Fruit fly (Drosophila melanogaster) whole organism, embryonic: ENCODE data around the gene CG33986.

ENCODE experiments used
- Adf1 ChIP-seq: fragments of 200-800 bp; sonication (Bioruptor generic); IDR thresholded peaks from 2 replicates; pipeline ENCODE4 v1.3.6; 2022; ENCODE audit warnings: missing biosample characterization, missing genetic modification characterization
- C15 ChIP-seq: fragments of 200-800 bp; sonication (Bioruptor generic); IDR thresholded peaks from 3 replicates; pipeline ENCODE4 v1.3.6; 2022; ENCODE audit warnings: missing biosample characterization, missing genetic modification characterization
- CG1024 ChIP-seq: fragments of 200-800 bp; sonication (Bioruptor generic); IDR thresholded peaks from 2 replicates; pipeline ENCODE4 v1.3.6; 2022; ENCODE audit warnings: missing biosample characterization, missing genetic modification characterization
- CG10959 ChIP-seq: fragments of 200-800 bp; sonication (Bioruptor generic); IDR thresholded peaks from 2 replicates; pipeline ENCODE4 v1.3.6; 2022; ENCODE audit warnings: missing biosample characterization, missing genetic modification characterization
- CG11093 ChIP-seq: fragments of 200-800 bp; sonication (Bioruptor generic); IDR thresholded peaks from 3 replicates; pipeline ENCODE4 v1.3.6; 2022; ENCODE audit warnings: missing biosample characterization, missing genetic modification characterization
- CG11398 ChIP-seq: fragments of 200-800 bp; sonication (Bioruptor generic); optimal IDR thresholded peaks from 2 replicates; lab custom pipeline; 2016; ENCODE audit warnings: missing biosample characterization, missing genetic modification characterization
- CG11456 ChIP-seq: fragments of 200-800 bp; sonication (Bioruptor generic); IDR thresholded peaks from 3 replicates; pipeline ENCODE4 v1.3.6; 2022; ENCODE audit warnings: missing biosample characterization, missing genetic modification characterization
- CG13123 ChIP-seq: fragments of 200-800 bp; sonication (Bioruptor generic); optimal IDR thresholded peaks from 2 replicates; lab custom pipeline; 2016; ENCODE audit warnings: missing biosample characterization, missing genetic modification characterization
- CG1529 ChIP-seq: fragments of 200-800 bp; sonication (Bioruptor generic); optimal IDR thresholded peaks from 3 replicates; lab custom pipeline; 2018; ENCODE audit warnings: missing biosample characterization, missing genetic modification characterization
- CG16779 ChIP-seq: fragments of 200-800 bp; sonication (Bioruptor generic); IDR thresholded peaks from 2 replicates; pipeline ENCODE4 v1.3.6; 2022; ENCODE audit warnings: missing biosample characterization, missing genetic modification characterization
- CG17802 ChIP-seq: fragments of 200-800 bp; sonication (Bioruptor generic); optimal IDR thresholded peaks from 2 replicates; lab custom pipeline; 2018; ENCODE audit warnings: missing biosample characterization, mild to moderate bottlenecking, missing genetic modification characterization, moderate library complexity
- CG1832 ChIP-seq: fragments of 200-800 bp; sonication (Bioruptor generic); optimal IDR thresholded peaks from 2 replicates; lab custom pipeline; 2017; ENCODE audit warnings: missing biosample characterization, mild to moderate bottlenecking, missing genetic modification characterization, inconsistent platforms
- CG2129 ChIP-seq: fragments of 200-800 bp; sonication (Bioruptor generic); IDR thresholded peaks from 2 replicates; pipeline ENCODE4 v1.3.6; 2022; ENCODE audit warnings: missing biosample characterization, missing genetic modification characterization; ENCODE audit not compliant: partially characterized antibody
- CG2678 ChIP-seq: fragments of 200-800 bp; sonication (Bioruptor generic); optimal IDR thresholded peaks from 3 replicates; lab custom pipeline; 2019; ENCODE audit warnings: missing biosample characterization, mild to moderate bottlenecking, missing genetic modification characterization, moderate library complexity
- CG34224 ChIP-seq: fragments of 200-800 bp; sonication (Bioruptor generic); IDR thresholded peaks from 3 replicates; pipeline ENCODE4 v1.3.6; 2022; ENCODE audit warnings: missing biosample characterization, missing genetic modification characterization; ENCODE audit not compliant: partially characterized antibody
- CG4360 ChIP-seq: fragments of 200-800 bp; sonication (Bioruptor generic); IDR thresholded peaks from 2 replicates; pipeline ENCODE4 v1.3.6; 2022; ENCODE audit warnings: missing biosample characterization, missing genetic modification characterization
- CG8924 ChIP-seq: fragments of 200-800 bp; optimal IDR thresholded peaks from 3 replicates; lab custom pipeline; 2019; ENCODE audit warnings: missing biosample characterization, mild to moderate bottlenecking, missing genetic modification characterization, moderate library complexity
- CG9797 ChIP-seq: fragments of 200-800 bp; sonication (Bioruptor generic); optimal IDR thresholded peaks from 3 replicates; lab custom pipeline; 2018; ENCODE audit warnings: missing biosample characterization, mild to moderate bottlenecking, missing genetic modification characterization
- Dip2 ChIP-seq: fragments of 200-800 bp; sonication (Bioruptor generic); IDR thresholded peaks from 2 replicates; pipeline ENCODE4 v1.3.6; 2022; ENCODE audit warnings: missing biosample characterization, missing genetic modification characterization
- Doc2 ChIP-seq: fragments of 200-800 bp; sonication (Bioruptor generic); IDR thresholded peaks from 2 replicates; pipeline ENCODE4 v1.3.6; 2022; ENCODE audit warnings: missing biosample characterization, missing genetic modification characterization
- Dref ChIP-seq: fragments of 200-800 bp; sonication (Bioruptor generic); IDR thresholded peaks from 2 replicates; pipeline ENCODE4 v1.3.6; 2022; ENCODE audit warnings: missing biosample characterization, missing genetic modification characterization
- ERR ChIP-seq: fragments of 200-800 bp; sonication (Bioruptor generic); optimal IDR thresholded peaks from 2 replicates; lab custom pipeline; 2016; ENCODE audit warnings: missing biosample characterization, missing genetic modification characterization
- Elba2 ChIP-seq: fragments of 200-800 bp; sonication (Bioruptor generic); optimal IDR thresholded peaks from 3 replicates; lab custom pipeline; 2016; ENCODE audit warnings: missing biosample characterization, missing genetic modification characterization
- Ets97D ChIP-seq: fragments of 200-800 bp; sonication (Bioruptor generic); optimal IDR thresholded peaks from 3 replicates; lab custom pipeline; 2016; ENCODE audit warnings: missing biosample characterization, missing genetic modification characterization
- Fer3 ChIP-seq: fragments of 200-800 bp; sonication (Bioruptor generic); optimal IDR thresholded peaks from 2 replicates; lab custom pipeline; 2018; ENCODE audit warnings: missing biosample characterization, mild to moderate bottlenecking, missing genetic modification characterization, moderate library complexity
- HLH54F ChIP-seq: fragments of 200-800 bp; sonication (Bioruptor generic); optimal IDR thresholded peaks from 3 replicates; lab custom pipeline; 2016; ENCODE audit warnings: missing biosample characterization, missing genetic modification characterization
- Hmr ChIP-seq: fragments of 200-800 bp; sonication (Bioruptor generic); optimal IDR thresholded peaks from 3 replicates; lab custom pipeline; 2017; ENCODE audit warnings: mild to moderate bottlenecking, missing biosample characterization, missing genetic modification reagents, missing genetic modification characterization
- Mes4 ChIP-seq: fragments of 200-800 bp; sonication (Bioruptor generic); optimal IDR thresholded peaks from 2 replicates; lab custom pipeline; 2016; ENCODE audit warnings: missing biosample characterization, missing genetic modification characterization
- Oli ChIP-seq: fragments of 200-800 bp; sonication (Bioruptor generic); optimal IDR thresholded peaks from 2 replicates; lab custom pipeline; 2018; ENCODE audit warnings: missing biosample characterization, mild to moderate bottlenecking, missing genetic modification characterization, moderate library complexity
- PHDP ChIP-seq: fragments of 200-800 bp; sonication (Bioruptor generic); optimal IDR thresholded peaks from 3 replicates; lab custom pipeline; 2018; ENCODE audit warnings: missing biosample characterization, mild to moderate bottlenecking, missing genetic modification characterization, moderate library complexity
- Ravus ChIP-seq: fragments of 200-800 bp; sonication (Bioruptor generic); IDR thresholded peaks from 2 replicates; pipeline ENCODE4 v1.3.6; 2022; ENCODE audit warnings: missing biosample characterization, missing genetic modification characterization
- Scr ChIP-seq: fragments of 200-800 bp; sonication (Bioruptor generic); IDR thresholded peaks from 2 replicates; pipeline ENCODE4 v1.3.6; 2022; ENCODE audit warnings: missing biosample characterization, missing genetic modification characterization; ENCODE audit not compliant: partially characterized antibody
- Stat92E ChIP-seq, 3 experiments: fragments of >200 bp in 2 of 3; fragments of 200-800 bp in 1 of 3; sonication (Bioruptor generic) in 1 of 3; optimal IDR thresholded peaks; 2 replicates each; lab custom pipeline; 2017 to 2019; ENCODE audit warnings: missing biosample characterization in 3 of 3, missing genetic modification characterization in 3 of 3, mild to moderate bottlenecking in 1 of 3, moderate library complexity in 1 of 3
- YL-1 ChIP-seq: fragments of 200-800 bp; sonication (Bioruptor generic); optimal IDR thresholded peaks from 3 replicates; lab custom pipeline; 2017; ENCODE audit warnings: missing biosample characterization, mild to moderate bottlenecking, missing genetic modification characterization
- ato ChIP-seq: fragments of 200-800 bp; sonication (Bioruptor generic); IDR thresholded peaks from 2 replicates; pipeline ENCODE4 v1.3.6; 2022; ENCODE audit warnings: missing biosample characterization, missing genetic modification characterization; ENCODE audit not compliant: partially characterized antibody
- az2 ChIP-seq: fragments of 200-800 bp; sonication (Bioruptor generic); optimal IDR thresholded peaks from 3 replicates; lab custom pipeline; 2016; ENCODE audit warnings: missing biosample characterization, missing genetic modification characterization
- cato ChIP-seq: fragments of 200-800 bp; sonication (Bioruptor generic); optimal IDR thresholded peaks from 2 replicates; lab custom pipeline; 2016; ENCODE audit warnings: missing biosample characterization, missing genetic modification characterization, borderline replicate concordance
- chm ChIP-seq: fragments of 200-800 bp; sonication (Bioruptor generic); IDR thresholded peaks from 2 replicates; pipeline ENCODE4 v1.3.6; 2022; ENCODE audit warnings: missing biosample characterization, missing genetic modification characterization
- cwo ChIP-seq: fragments of 200-800 bp; sonication (Bioruptor generic); optimal IDR thresholded peaks from 3 replicates; lab custom pipeline; 2017; ENCODE audit warnings: missing biosample characterization, missing genetic modification characterization, mild to moderate bottlenecking, moderate library complexity, missing genetic modification reagents
- disco-r ChIP-seq: fragments of 200-800 bp; sonication (Bioruptor generic); optimal IDR thresholded peaks from 2 replicates; lab custom pipeline; 2016; ENCODE audit warnings: missing biosample characterization, missing genetic modification characterization
- dmrt99B ChIP-seq: fragments of 200-800 bp; sonication (Bioruptor generic); optimal IDR thresholded peaks from 2 replicates; lab custom pipeline; 2018; ENCODE audit warnings: missing biosample characterization, mild to moderate bottlenecking, missing genetic modification characterization, moderate library complexity
- gt ChIP-seq: fragments of 200-800 bp; sonication (Bioruptor generic); IDR thresholded peaks from 2 replicates; pipeline ENCODE4 v1.3.6; 2022; ENCODE audit warnings: missing biosample characterization, missing genetic modification characterization
- jigr1 ChIP-seq: fragments of 200-800 bp; sonication (Bioruptor generic); IDR thresholded peaks from 3 replicates; pipeline ENCODE4 v1.3.6; 2022; ENCODE audit warnings: missing biosample characterization, missing genetic modification characterization
- kah ChIP-seq: fragments of 200-800 bp; sonication (Bioruptor generic); optimal IDR thresholded peaks from 2 replicates; lab custom pipeline; 2018; ENCODE audit warnings: missing biosample characterization, mild to moderate bottlenecking, missing genetic modification characterization
- kay ChIP-seq: fragments of 200-800 bp; sonication (Bioruptor generic); optimal IDR thresholded peaks from 2 replicates; lab custom pipeline; 2016; ENCODE audit warnings: missing biosample characterization, missing genetic modification characterization
- nerfin-2 ChIP-seq: fragments of 200-800 bp; sonication (Bioruptor generic); IDR thresholded peaks from 2 replicates; pipeline ENCODE4 v1.3.6; 2022; ENCODE audit warnings: missing biosample characterization, missing genetic modification characterization; ENCODE audit not compliant: partially characterized antibody
- onecut ChIP-seq: fragments of 200-800 bp; sonication (Bioruptor generic); IDR thresholded peaks from 2 replicates; pipeline ENCODE4 v1.3.6; 2022; ENCODE audit warnings: missing biosample characterization, missing genetic modification characterization
- pzg ChIP-seq: fragments of 200-800 bp; sonication (Bioruptor generic); optimal IDR thresholded peaks from 3 replicates; lab custom pipeline; 2018; ENCODE audit warnings: missing biosample characterization, mild to moderate bottlenecking, missing genetic modification characterization, moderate library complexity
- tap ChIP-seq: fragments of 200-800 bp; optimal IDR thresholded peaks from 3 replicates; lab custom pipeline; 2019; ENCODE audit warnings: missing biosample characterization, mild to moderate bottlenecking, missing genetic modification characterization, moderate library complexity
- trh ChIP-seq: fragments of 200-800 bp; sonication (Bioruptor generic); optimal IDR thresholded peaks from 2 replicates; lab custom pipeline; 2016; ENCODE audit warnings: missing biosample characterization, missing genetic modification characterization

The CG33986 gene

dm6 chr3L:15566484-15566955 is 41.5 kb upstream of the CG33986 start (continued):
- TF ChIP-seq cato (no peak), kah (GFP tag; lab: Kevin White, UChicago) (peak; percentile 70), Adf1 (GFP tag; lab: Robert Waterston, UW) (peak; percentile 31; the same call in 1 of the 2 replicates), Mes4 (GFP tag; lab: Kevin White, UChicago) (peak; percentile 75), gt (GFP tag; lab: Robert Waterston, UW) (no peak), CG1832 (no peak), CG4360 (GFP tag; lab: Robert Waterston, UW) (no peak; the same call in 1 of the 2 replicates), Ets97D (GFP tag; lab: Kevin White, UChicago) (no peak), chm (peak; percentile 73), YL-1 (GFP tag; lab: Kevin White, UChicago) (peak; percentile 19), Dip2 (GFP tag; lab: Robert Waterston, UW) (no peak), Elba2 (GFP tag; lab: Kevin White, UChicago) (no peak), Fer3 (tag; lab: Kevin White, UChicago) (peak; percentile 73), HLH54F (GFP tag; lab: Kevin White, UChicago) (no peak), kay (GFP tag; lab: Kevin White, UChicago) (no peak), CG11398 (GFP tag; lab: Kevin White, UChicago) (peak; percentile 61), CG1024 (GFP tag; lab: Robert Waterston, UW) (no peak), CG11456 (0 out of 3 replicates have a peak, but pooled peaks have one; percentile 67), tap (tag; lab: Kevin White, UChicago) (no peak), Ravus (GFP tag; lab: Robert Waterston, UW) (no peak), CG10959 (GFP tag; lab: Robert Waterston, UW) (no peak), Doc2 (no peak), CG2129 (no peak), trh (no peak), Scr (no peak), cwo (peak; percentile 78), CG2678 (tag; lab: Kevin White, UChicago) (no peak), CG1529 (GFP tag; lab: Kevin White, UChicago) (peak; percentile 71), CG8924 (tag; lab: Kevin White, UChicago) (peak; percentile 64), CG9797 (no peak), dmrt99B (no peak), az2 (no peak), ERR (GFP tag; lab: Kevin White, UChicago) (peak; percentile 7), disco-r (GFP tag; lab: Kevin White, UChicago) (peak; percentile 2), onecut (GFP tag; lab: Robert Waterston, UW) (peak; percentile 67), nerfin-2 (GFP tag; lab: Robert Waterston, UW) (no peak), PHDP (tag; lab: Kevin White, UChicago) (peak; percentile 75), C15 (GFP tag; lab: Robert Waterston, UW) (no peak), CG16779 (peak; percentile 22; the same call in 1 of the 2 replicates), pzg (GFP tag; lab: Kevin White, UChicago) (no peak), Hmr (peak; percentile 91), CG13123 (GFP tag; lab: Kevin White, UChicago) (peak; percentile 10), Stat92E (GFP tag; optimal IDR thresholded peaks at IDR 0.05; lab: Kevin White, UChicago) (no peak), Oli (tag; lab: Kevin White, UChicago) (peak; percentile 51), Dref (GFP tag; lab: Robert Waterston, UW) (no peak), CG34224 (GFP tag; lab: Robert Waterston, UW) (no peak; the same call in 2 of the 3 replicates), CG11093 (0 out of 3 replicates have a peak, but pooled peaks have one; percentile 25), CG17802 (tag; lab: Kevin White, UChicago) (peak; percentile 39), ato (no peak), jigr1 (GFP tag; lab: Robert Waterston, UW) (no peak)
